Worm (Caenorhabditis elegans) whole organism, early embryonic: Measurements from ENCODE around the gene rbm-39.

Experiments
- ceh-13 ChIP-seq: fragments of 200-800 bp; sonication (Bioruptor generic); optimal IDR thresholded peaks from 2 replicates; lab custom pipeline; 2018; ENCODE audit warnings: mild to moderate bottlenecking, missing genetic modification characterization, missing compliant biosample characterization
- hmbx-1 ChIP-seq: sonication (generic microtip); optimal IDR thresholded peaks from 2 replicates; lab custom pipeline; 2016; ENCODE audit warnings: mild to moderate bottlenecking, missing genetic modification characterization, missing compliant biosample characterization
- hmg-4 ChIP-seq: fragments of 200-800 bp; sonication (Bioruptor generic); optimal IDR thresholded peaks from 2 replicates; lab custom pipeline; 2018; ENCODE audit warnings: mild to moderate bottlenecking, missing genetic modification characterization, missing compliant biosample characterization
- hnd-1 ChIP-seq: sonication (generic microtip); optimal IDR thresholded peaks from 2 replicates; lab custom pipeline; 2016; ENCODE audit warnings: missing genetic modification characterization, missing compliant biosample characterization
- tbx-11 ChIP-seq: fragments of 200-800 bp; sonication (Bioruptor generic); IDR thresholded peaks from 2 replicates; pipeline ENCODE4 v1.3.6; 2022; ENCODE audit warnings: missing genetic modification characterization, missing compliant biosample characterization

- TF ChIP-seq hmg-4 (GFP tag; lab: Kevin White, UChicago) (no peak), hnd-1 (tag; lab: Kevin White, UChicago) (no peak), ceh-13 (no peak), hmbx-1 (tag; lab: Kevin White, UChicago) (no peak), tbx-11 (no peak)
These were observed 44.0 kb downstream of the rbm-39 start, which contains the start of the genes Y55F3AM.13 and mrps-25 for ce11 chrIV:1056263-1056942.
